Worm (Caenorhabditis elegans) whole organism, L4 larva: ENCODE measurements around the gene str-255.

Experiments used
- F26F4.8 ChIP-seq: fragments of 200-800 bp; sonication (Bioruptor generic); conservative IDR thresholded peaks from 2 replicates; pipeline ENCODE4 v1.3.6; 2022; ENCODE audit warnings: missing genetic modification characterization, missing compliant biosample characterization
- F44E2.7 ChIP-seq: fragments of 200-800 bp; sonication (Bioruptor generic); IDR thresholded peaks from 2 replicates; pipeline ENCODE4 v2.1.2; 2022; ENCODE audit warnings: missing genetic modification characterization, missing compliant biosample characterization
- ZK337.2 ChIP-seq: fragments of 200-800 bp; sonication (Bioruptor generic); IDR thresholded peaks from 2 replicates; pipeline ENCODE4 v1.3.6; 2022; ENCODE audit warnings: missing genetic modification reagents, missing genetic modification characterization, missing compliant biosample characterization
- aha-1 ChIP-seq: fragments of 150-350 bp; peaks from one replicate; lab custom pipeline; 2014; ENCODE audit warnings: missing biosample characterization, missing genetic modification characterization
- ama-1 ChIP-seq: fragments of 150-350 bp; optimal IDR thresholded peaks from 2 replicates; lab custom pipeline; 2014; ENCODE audit warnings: inconsistent platforms, mixed read lengths
- arid-1 ChIP-seq: fragments of 200-800 bp; sonication (Bioruptor generic); conservative IDR thresholded peaks from 2 replicates; pipeline ENCODE4 v1.3.6; 2022; ENCODE audit warnings: missing genetic modification reagents, missing genetic modification characterization, missing compliant biosample characterization
- cey-2 ChIP-seq: sonication (generic microtip); optimal IDR thresholded peaks from 3 replicates; lab custom pipeline; 2017; ENCODE audit warnings: missing genetic modification characterization, mild to moderate bottlenecking, missing compliant biosample characterization, antibody characterized with exemption, borderline replicate concordance; ENCODE audit not compliant: insufficient read depth
- daf-12 ChIP-seq: fragments of 150-350 bp; optimal IDR thresholded peaks from 2 replicates; lab custom pipeline; 2014; ENCODE audit warnings: missing biosample characterization, missing genetic modification reagents, missing genetic modification characterization
- daf-16 ChIP-seq, 3 experiments: sonication (generic microtip); optimal IDR thresholded peaks; 2 replicates each; lab custom pipeline; 2016 to 2017; ENCODE audit warnings: missing genetic modification characterization in 3 of 3, missing genetic modification reagents in 3 of 3, mild to moderate bottlenecking in 2 of 3, missing compliant biosample characterization in 2 of 3, missing biosample characterization in 1 of 3, moderate library complexity in 1 of 3
- dmd-8 ChIP-seq: fragments of 200-800 bp; sonication (Bioruptor generic); IDR thresholded peaks from 2 replicates; pipeline ENCODE4 v1.3.6; 2022; ENCODE audit warnings: missing genetic modification characterization, missing compliant biosample characterization
- dpl-1 ChIP-seq: fragments of 150-350 bp; optimal IDR thresholded peaks from 2 replicates; lab custom pipeline; 2014; ENCODE audit warnings: missing biosample characterization, missing genetic modification reagents, missing genetic modification characterization
- duxl-1 ChIP-seq: sonication (generic microtip); optimal IDR thresholded peaks from 2 replicates; lab custom pipeline; 2016; ENCODE audit warnings: mild to moderate bottlenecking, missing genetic modification characterization, moderate library complexity, missing compliant biosample characterization; ENCODE audit not compliant: poor library complexity
- gei-8 ChIP-seq: fragments of 200-800 bp; sonication (Bioruptor generic); optimal IDR thresholded peaks from 2 replicates; lab custom pipeline; 2018; ENCODE audit warnings: mild to moderate bottlenecking, missing genetic modification characterization, missing compliant biosample characterization
- hlh-30 ChIP-seq: sonication (generic microtip); optimal IDR thresholded peaks from 2 replicates; lab custom pipeline; 2017; ENCODE audit warnings: antibody characterized with exemption, mild to moderate bottlenecking, missing genetic modification characterization, missing compliant biosample characterization; ENCODE audit not compliant: insufficient read depth
- hmg-1.1 ChIP-seq: fragments of 200-800 bp; sonication (Bioruptor generic); IDR thresholded peaks from 2 replicates; pipeline ENCODE4 v1.3.6; 2022; ENCODE audit warnings: missing genetic modification reagents, missing genetic modification characterization, missing compliant biosample characterization
- lim-7 ChIP-seq: fragments of 200-800 bp; sonication (Bioruptor generic); IDR thresholded peaks from 2 replicates; pipeline ENCODE4 v1.3.6; 2022; ENCODE audit warnings: missing genetic modification characterization, missing compliant biosample characterization
- lin-39 ChIP-seq: fragments of 150-350 bp; optimal IDR thresholded peaks from 2 replicates; lab custom pipeline; 2014; ENCODE audit warnings: missing biosample characterization, missing genetic modification reagents, missing genetic modification characterization
- lsy-2 ChIP-seq, 2 experiments: fragments of 150-350 bp in 1 of 2; sonication (generic microtip) in 1 of 2; optimal IDR thresholded peaks; 2 replicates each; lab custom pipeline; 2014 to 2017; ENCODE audit warnings: missing biosample characterization in 2 of 2, missing genetic modification characterization in 2 of 2
- madf-9 ChIP-seq: fragments of 200-800 bp; sonication (Bioruptor generic); conservative IDR thresholded peaks from 2 replicates; pipeline ENCODE4 v1.3.6; 2022; ENCODE audit warnings: missing genetic modification reagents, missing genetic modification characterization, missing compliant biosample characterization
- mdl-1 ChIP-seq, 2 experiments: fragments of 150-350 bp in 1 of 2; sonication (generic microtip) in 1 of 2; optimal IDR thresholded peaks; 2 replicates each; lab custom pipeline; 2014 to 2017; ENCODE audit warnings: missing biosample characterization in 2 of 2, missing genetic modification characterization in 2 of 2
- mdt-29 ChIP-seq: fragments of 200-800 bp; sonication (Bioruptor generic); IDR thresholded peaks from 2 replicates; pipeline ENCODE4 v1.3.6; 2022; ENCODE audit warnings: missing genetic modification reagents, missing genetic modification characterization, missing compliant biosample characterization
- mxl-2 ChIP-seq: fragments of 200-800 bp; sonication (Bioruptor generic); conservative IDR thresholded peaks from 2 replicates; pipeline ENCODE4 v1.3.6; 2022; ENCODE audit warnings: missing genetic modification reagents, missing genetic modification characterization, missing compliant biosample characterization
- nhr-102 ChIP-seq: sonication (generic microtip); optimal IDR thresholded peaks from 2 replicates; lab custom pipeline; 2016; ENCODE audit warnings: mild to moderate bottlenecking, missing genetic modification characterization, moderate library complexity, missing compliant biosample characterization
- nhr-41 ChIP-seq: fragments of 200-800 bp; sonication (Bioruptor generic); IDR thresholded peaks from 2 replicates; pipeline ENCODE4 v1.3.6; 2022; ENCODE audit warnings: missing genetic modification reagents, missing genetic modification characterization, missing compliant biosample characterization
- nhr-48 ChIP-seq: sonication (generic microtip); optimal IDR thresholded peaks from 2 replicates; lab custom pipeline; 2016; ENCODE audit warnings: mild to moderate bottlenecking, missing genetic modification characterization, missing compliant biosample characterization
- nhr-76 ChIP-seq: fragments of 150-350 bp; optimal IDR thresholded peaks from 2 replicates; lab custom pipeline; 2014; ENCODE audit warnings: missing biosample characterization, missing genetic modification characterization
- pha-4 ChIP-seq, 2 experiments: fragments of 150-350 bp in 1 of 2; fragments of 200-800 bp in 1 of 2; sonication (Bioruptor generic) in 1 of 2; IDR thresholded peaks in 1 of 2; optimal IDR thresholded peaks in 1 of 2; 2 replicates each; pipeline versions ENCODE4 v1.3.6 to Lab custom; 2014 to 2022; ENCODE audit warnings: missing genetic modification characterization in 2 of 2, missing genetic modification reagents in 2 of 2, missing biosample characterization in 1 of 2, missing compliant biosample characterization in 1 of 2
- pqm-1 ChIP-seq: sonication (generic microtip); optimal IDR thresholded peaks from 2 replicates; lab custom pipeline; 2017; ENCODE audit warnings: missing biosample characterization, missing genetic modification characterization
- rbr-2 ChIP-seq: sonication (generic microtip); optimal IDR thresholded peaks from 2 replicates; lab custom pipeline; 2016; ENCODE audit warnings: missing genotype, missing genetic modification characterization, missing compliant biosample characterization
- set-16 ChIP-seq: fragments of 200-800 bp; sonication (Bioruptor generic); IDR thresholded peaks from 2 replicates; pipeline ENCODE4 v1.3.6; 2022; ENCODE audit warnings: missing genetic modification reagents, missing genetic modification characterization, missing compliant biosample characterization
- skn-1 ChIP-seq: fragments of 150-350 bp; optimal IDR thresholded peaks from 2 replicates; lab custom pipeline; 2014; ENCODE audit warnings: missing biosample characterization, missing genetic modification characterization
- snpc-1.2 ChIP-seq: fragments of 200-800 bp; sonication (Bioruptor generic); IDR thresholded peaks from 2 replicates; pipeline ENCODE4 v1.3.6; 2022; ENCODE audit warnings: missing genetic modification reagents, missing genetic modification characterization, missing compliant biosample characterization
- snpc-4 ChIP-seq: fragments of 150-350 bp; optimal IDR thresholded peaks from 2 replicates; lab custom pipeline; 2014; ENCODE audit warnings: missing biosample characterization, missing genetic modification characterization
- spr-1 ChIP-seq: sonication (generic microtip); optimal IDR thresholded peaks from 2 replicates; lab custom pipeline; 2016; ENCODE audit warnings: mild to moderate bottlenecking, missing genetic modification characterization, missing compliant biosample characterization
- spr-3 ChIP-seq: fragments of 200-800 bp; sonication (Bioruptor generic); optimal IDR thresholded peaks from 2 replicates; lab custom pipeline; 2018; ENCODE audit warnings: mild to moderate bottlenecking, missing genetic modification characterization, missing compliant biosample characterization
- unc-62 ChIP-seq, 3 experiments: fragments of 150-350 bp in 1 of 3; sonication (generic microtip); optimal IDR thresholded peaks in 2 of 3; peaks in 1 of 3; 1 replicate in 1 of 3; 2 replicates in 2 of 3; lab custom pipeline; 2014 to 2017; ENCODE audit warnings: missing biosample characterization in 3 of 3, missing genetic modification characterization in 3 of 3, missing genetic modification reagents in 3 of 3, missing genotype in 1 of 3
- zfp-2 ChIP-seq: sonication (generic microtip); optimal IDR thresholded peaks from 2 replicates; lab custom pipeline; 2016; ENCODE audit warnings: mild to moderate bottlenecking, missing genetic modification characterization, missing compliant biosample characterization
- ztf-7 ChIP-seq: fragments of 150-350 bp; optimal IDR thresholded peaks from 2 replicates; lab custom pipeline; 2014; ENCODE audit warnings: missing biosample characterization, missing genetic modification characterization

str-255 gene

DNA sequence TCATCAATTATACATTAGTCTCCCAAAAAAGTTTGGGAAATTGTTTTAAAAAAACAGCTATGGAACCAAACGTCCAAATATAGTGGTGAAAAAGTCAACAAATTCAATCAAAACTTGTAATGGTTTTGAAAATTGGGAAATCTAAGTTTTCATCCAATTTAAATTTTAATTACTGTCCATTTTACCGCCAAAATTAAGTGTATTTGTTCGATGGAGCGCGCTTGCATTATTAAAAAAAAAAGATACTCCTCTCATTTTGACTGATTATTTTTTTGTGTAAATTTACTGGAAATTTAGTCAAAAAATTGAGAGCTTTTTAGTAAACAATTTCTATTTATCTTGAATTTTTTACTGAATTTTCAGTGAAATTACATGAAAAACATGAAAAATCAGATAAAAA lies 10.8 kb upstream of the str-255 start:
- TF ChIP-seq lim-7 (GFP tag; lab: Robert Waterston, UW): no peak
- no peak for TF ChIP-seq mdt-29 (GFP tag; lab: Robert Waterston, UW)
- no peak for TF ChIP-seq nhr-48
- no peak for TF ChIP-seq hmg-1.1 (GFP tag; lab: Robert Waterston, UW)
- no peak for TF ChIP-seq ZK337.2 (GFP tag; lab: Robert Waterston, UW)
- no peak for TF ChIP-seq F44E2.7 (GFP tag; lab: Robert Waterston, UW)
- no peak for TF ChIP-seq mxl-2 (GFP tag; lab: Robert Waterston, UW)
- TF ChIP-seq snpc-1.2 (GFP tag; lab: Robert Waterston, UW): no peak
- TF ChIP-seq pqm-1 (tag; lab: Kevin White, UChicago): no peak
- no peak for TF ChIP-seq unc-62 (GFP tag; optimal IDR thresholded peaks at IDR 0.05 in 1 of 2; lab: Kevin White, UChicago)
- TF ChIP-seq unc-62 (tag; optimal IDR thresholded peaks at IDR 0.05; lab: Kevin White, UChicago): no peak
- TF ChIP-seq, all 104 proteins: peak for 0

DNA sequence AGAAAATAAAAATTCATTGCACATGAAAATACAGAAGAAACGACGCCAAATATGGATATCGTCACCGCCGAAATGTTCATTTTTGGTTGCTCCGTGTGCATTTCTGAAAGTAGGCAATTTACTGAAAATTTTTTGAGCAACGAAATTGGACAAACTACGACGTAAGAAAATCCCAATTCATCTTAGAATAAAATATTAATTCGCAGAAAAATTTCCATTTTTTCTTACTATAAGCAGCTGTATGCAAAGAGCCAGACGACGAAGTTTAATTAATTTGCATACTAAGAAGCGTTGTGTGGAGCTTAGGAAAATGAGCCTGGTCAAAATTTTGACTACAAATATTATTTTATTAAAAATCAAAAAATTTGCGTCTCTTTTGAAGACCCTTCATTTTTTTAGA lies 3.0 kb upstream of the str-255 start, which contains the start of gene srbc-19:
srbc-19 (minus strand) TSS at position 101 of the 400 bp plus-strand sequence.
- TF ChIP-seq mdl-1 (tag; optimal IDR thresholded peaks at IDR 0.05; lab: Kevin White, UChicago): no peak
- TF ChIP-seq nhr-102: no peak
- TF ChIP-seq gei-8 (GFP tag; lab: Kevin White, UChicago): no peak
- no peak for TF ChIP-seq pqm-1 (tag; lab: Kevin White, UChicago)
- TF ChIP-seq F26F4.8 (GFP tag; lab: Robert Waterston, UW): no peak
- no peak for TF ChIP-seq cey-2 (tag; lab: Kevin White, UChicago)

DNA sequence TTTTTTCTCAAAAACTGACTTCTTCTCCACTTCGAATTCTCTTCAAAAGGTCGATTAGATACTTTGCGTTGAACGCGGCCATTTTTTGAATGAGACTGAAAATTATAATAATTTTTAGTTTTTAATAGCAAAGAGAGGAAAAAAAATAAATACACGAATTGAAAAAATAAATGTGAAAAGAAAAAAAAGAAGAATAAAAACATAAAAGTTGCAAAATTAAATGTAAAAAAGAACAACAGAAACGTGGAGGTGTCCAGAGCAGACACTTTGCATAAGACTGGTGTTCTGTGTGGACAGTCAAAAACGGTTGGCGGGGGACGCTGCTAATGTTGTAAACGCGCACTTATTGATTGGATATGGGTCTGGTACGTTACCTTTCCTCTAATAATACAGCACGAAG lies 4.3 kb downstream of the str-255 start, which contains the start of gene C45H4.14:
C45H4.14 (minus strand) TSS at position 101 of the 400 bp plus-strand sequence.
- TF ChIP-seq set-16 (GFP tag; lab: Robert Waterston, UW) (no peak), pha-4 (GFP tag; IDR thresholded peaks at IDR 0.05; lab: Robert Waterston, UW) (no peak), pha-4 (tag; optimal IDR thresholded peaks at IDR 0.05; lab: Kevin White, UChicago) (no peak), madf-9 (GFP tag; lab: Robert Waterston, UW) (no peak), nhr-41 (GFP tag; lab: Robert Waterston, UW) (no peak), daf-12 (tag; lab: Kevin White, UChicago) (no peak), lin-39 (tag; lab: Kevin White, UChicago) (no peak), F44E2.7 (GFP tag; lab: Robert Waterston, UW) (no peak), duxl-1 (tag; lab: Kevin White, UChicago) (no peak), hlh-30 (tag; lab: Kevin White, UChicago) (no peak), rbr-2 (tag; lab: Kevin White, UChicago) (no peak), spr-1 (tag; lab: Kevin White, UChicago) (no peak), snpc-4 (tag; lab: Kevin White, UChicago) (no peak), dmd-8 (GFP tag; lab: Robert Waterston, UW) (no peak), aha-1 (tag; lab: Kevin White, UChicago) (no peak), skn-1 (tag; lab: Kevin White, UChicago) (no peak), spr-3 (GFP tag; lab: Kevin White, UChicago) (no peak)

DNA sequence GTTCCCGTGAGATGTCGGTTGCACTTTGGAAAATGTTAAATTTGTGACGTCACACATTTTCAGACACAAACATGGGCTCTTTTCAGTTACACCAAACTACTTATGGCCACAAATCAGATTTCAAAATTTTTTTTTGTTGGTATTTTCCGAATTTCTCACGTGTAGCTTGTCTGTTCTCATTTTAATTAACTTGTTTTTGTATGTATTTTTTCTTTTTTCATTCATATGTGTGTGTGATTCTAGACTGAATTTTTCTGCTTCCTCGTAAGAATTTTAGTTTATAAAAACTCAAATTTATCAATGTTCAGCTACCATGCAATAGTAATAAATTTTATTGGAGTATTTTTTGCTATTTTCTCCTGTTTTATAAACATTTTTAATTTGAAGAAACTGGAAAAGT lies 6.8 kb downstream of the str-255 start, which contains the start of gene srbc-22:
srbc-22 (plus strand) TSS at position 301 of the 400 bp plus-strand sequence.
- TF ChIP-seq dpl-1 (GFP tag; lab: Kevin White, UChicago): no peak
- TF ChIP-seq, all 104 proteins: peak for 0

DNA sequence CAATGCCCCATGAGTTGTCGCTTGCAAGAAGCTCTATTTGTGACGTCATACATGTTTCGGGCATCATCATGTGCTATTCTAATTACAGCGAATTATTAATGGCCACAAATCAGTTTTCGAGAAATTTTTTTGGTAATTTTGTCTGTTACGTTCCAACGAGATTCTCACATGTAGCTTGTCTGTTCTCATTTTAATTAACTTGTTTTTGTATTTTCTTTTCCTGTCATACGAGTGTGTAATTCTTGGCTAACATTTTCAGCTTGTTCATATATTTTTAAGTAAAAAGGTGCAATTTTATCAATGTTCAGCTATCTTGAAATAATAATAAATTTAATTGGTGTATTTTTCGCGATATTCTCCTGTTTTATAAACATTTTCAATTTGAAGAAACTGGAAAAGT lies 8.4 kb downstream of the str-255 start, which contains the start of gene srbc-21:
srbc-21 (plus strand) TSS at position 301 of the 400 bp plus-strand sequence.
- TF ChIP-seq ztf-7 (tag; lab: Kevin White, UChicago): no peak
- no peak for TF ChIP-seq arid-1 (GFP tag; lab: Robert Waterston, UW)
- no peak for TF ChIP-seq skn-1 (tag; lab: Kevin White, UChicago)
- no peak for TF ChIP-seq zfp-2
- TF ChIP-seq daf-16 (GFP tag; optimal IDR thresholded peaks at IDR 0.05; lab: Kevin White, UChicago): no peak
- TF ChIP-seq daf-16 (tag; optimal IDR thresholded peaks at IDR 0.05; lab: Kevin White, UChicago): no peak
- TF ChIP-seq spr-1 (tag; lab: Kevin White, UChicago): no peak
- no peak for TF ChIP-seq ama-1 (lab: Kevin White, UChicago)
- no peak for TF ChIP-seq lsy-2 (tag; optimal IDR thresholded peaks at IDR 0.05; lab: Kevin White, UChicago)
- no peak for TF ChIP-seq nhr-76
- TF ChIP-seq, all 104 proteins: peak for 0
